Worm (Caenorhabditis elegans) whole organism, L2 larva: ENCODE measurements around the gene selt-1.1.

Source experiments
- ama-1 ChIP-seq: fragments of 150-350 bp; optimal IDR thresholded peaks from 2 replicates; lab custom pipeline; 2018; ENCODE audit warnings: inconsistent platforms
- zag-1 ChIP-seq: fragments of 150-350 bp; optimal IDR thresholded peaks from 2 replicates; lab custom pipeline; 2014; ENCODE audit warnings: missing biosample characterization, missing genetic modification characterization

DNA sequence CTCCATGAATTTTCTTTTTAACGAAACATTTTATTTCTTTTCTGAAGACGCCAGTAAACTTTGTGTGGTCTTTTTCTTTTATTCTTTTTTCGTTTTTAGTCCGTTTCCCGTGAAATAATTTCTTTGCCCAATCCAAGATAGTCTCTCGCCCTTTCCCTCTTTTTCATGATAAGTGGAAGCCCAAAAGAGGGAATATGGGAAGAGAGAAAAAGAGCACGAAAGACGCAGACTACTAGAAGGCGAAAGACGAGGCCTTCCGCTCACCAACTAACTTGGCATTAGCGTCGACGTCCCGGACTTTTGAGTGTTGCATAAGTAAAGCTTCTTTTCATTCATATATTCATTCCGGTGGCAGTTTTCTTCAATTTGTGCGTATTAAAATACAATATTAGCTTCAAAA is 6.6 kb upstream of the selt-1.1 start:
- TF ChIP-seq ama-1 (no peak), zag-1 (no peak)
